Fruit fly (Drosophila melanogaster) whole organism, adult: ENCODE results near the gene ND-42.

ENCODE experiments used
- CG12768 ChIP-seq: fragments of 200-800 bp; sonication (Bioruptor generic); optimal IDR thresholded peaks from 2 replicates; lab custom pipeline; 2017; ENCODE audit warnings: missing biosample characterization, missing genetic modification characterization, mild to moderate bottlenecking, moderate library complexity, missing genetic modification reagents
- CG7045 ChIP-seq: fragments of 200-800 bp; sonication (Bioruptor generic); optimal IDR thresholded peaks from 2 replicates; lab custom pipeline; 2017; ENCODE audit warnings: missing biosample characterization, mild to moderate bottlenecking, missing genetic modification characterization
- Clk ChIP-seq: fragments of 200-800 bp; sonication (Bioruptor generic); optimal IDR thresholded peaks from 2 replicates; lab custom pipeline; 2017; ENCODE audit warnings: missing biosample characterization, missing genetic modification characterization
- kay ChIP-seq: fragments of 200-800 bp; sonication (Bioruptor generic); peaks from one replicate; lab custom pipeline; 2016; ENCODE audit warnings: missing biosample characterization, missing genetic modification characterization, borderline replicate concordance
- tj ChIP-seq: fragments of 200-800 bp; sonication (Bioruptor generic); optimal IDR thresholded peaks from 3 replicates; lab custom pipeline; 2017; ENCODE audit warnings: missing biosample characterization, mild to moderate bottlenecking, missing genetic modification characterization, moderate library complexity

- no peak for TF ChIP-seq tj (GFP tag; lab: Kevin White, UChicago)
- TF ChIP-seq CG12768 (GFP tag; lab: Kevin White, UChicago), result no peak
- TF ChIP-seq Clk (GFP tag; lab: Kevin White, UChicago), result no peak
- no peak for TF ChIP-seq kay (GFP tag; lab: Kevin White, UChicago)
- no peak for TF ChIP-seq CG7045
Observed at dm6 chr3R:21991603-21992002, 35.9 kb upstream of the ND-42 start.
